Worm (Caenorhabditis elegans) whole organism, L4 larva: Measurements from ENCODE around the gene him-14.

Experiments used
- F37D6.2 ChIP-seq: sonication (generic microtip); optimal IDR thresholded peaks from 2 replicates; lab custom pipeline; 2016; ENCODE audit warnings: mild to moderate bottlenecking, missing genetic modification characterization, missing compliant biosample characterization
- F44E2.7 ChIP-seq: fragments of 200-800 bp; sonication (Bioruptor generic); IDR thresholded peaks from 2 replicates; pipeline ENCODE4 v2.1.2; 2022; ENCODE audit warnings: missing genetic modification characterization, missing compliant biosample characterization
- ceh-28 ChIP-seq: fragments of 150-350 bp; optimal IDR thresholded peaks from 2 replicates; lab custom pipeline; 2014; ENCODE audit warnings: missing biosample characterization, missing genetic modification reagents, missing genetic modification characterization
- hlh-30 ChIP-seq: sonication (generic microtip); optimal IDR thresholded peaks from 2 replicates; lab custom pipeline; 2017; ENCODE audit warnings: antibody characterized with exemption, mild to moderate bottlenecking, missing genetic modification characterization, missing compliant biosample characterization; ENCODE audit not compliant: insufficient read depth
- nhr-11 ChIP-seq: fragments of 150-350 bp; optimal IDR thresholded peaks from 2 replicates; lab custom pipeline; 2014; ENCODE audit warnings: missing biosample characterization, missing genetic modification characterization
- nhr-76 ChIP-seq: fragments of 150-350 bp; optimal IDR thresholded peaks from 2 replicates; lab custom pipeline; 2014; ENCODE audit warnings: missing biosample characterization, missing genetic modification characterization
- unc-130 ChIP-seq: sonication (generic microtip); optimal IDR thresholded peaks from 2 replicates; lab custom pipeline; 2016; ENCODE audit warnings: missing genetic modification reagents, missing genetic modification characterization, missing compliant biosample characterization

DNA sequence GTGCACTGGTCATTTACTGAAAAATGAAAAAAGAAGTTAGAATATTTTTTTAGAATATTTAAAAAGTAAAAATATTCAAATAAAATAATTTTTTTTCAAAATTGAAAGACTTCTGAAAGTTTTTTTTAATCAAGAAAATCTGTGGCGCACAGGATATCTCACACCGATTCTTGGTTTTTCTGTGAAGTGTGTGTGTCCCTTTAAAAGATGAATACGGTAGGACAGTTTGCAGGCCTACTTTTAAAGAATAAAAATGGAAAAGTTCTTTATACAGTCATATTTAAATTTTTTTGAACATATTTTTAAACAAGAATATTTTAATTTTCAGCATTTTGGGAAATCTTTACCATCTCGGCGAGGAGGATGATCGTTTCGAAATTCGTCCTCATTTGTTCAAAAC is 28.8 kb upstream of the him-14 start, which contains the start of gene mct-5:
- TF ChIP-seq unc-130 (GFP tag; lab: Kevin White, UChicago) (no peak), nhr-76 (tag; lab: Kevin White, UChicago) (no peak), nhr-11 (tag; lab: Kevin White, UChicago) (no peak), ceh-28 (tag; lab: Kevin White, UChicago) (no peak), F44E2.7 (GFP tag; lab: Robert Waterston, UW) (no peak), hlh-30 (tag; lab: Kevin White, UChicago) (no peak), F37D6.2 (tag; lab: Kevin White, UChicago) (no peak)
